Fruit fly (Drosophila melanogaster) whole organism, prepupa: ENCODE measurements around the gene CG43673.

Experiments
- Blimp-1 ChIP-seq: fragments of 200-800 bp; sonication (Bioruptor generic); optimal IDR thresholded peaks from 3 replicates; lab custom pipeline; 2017; ENCODE audit warnings: missing biosample characterization, missing genetic modification characterization, mild to moderate bottlenecking, moderate library complexity, missing genetic modification reagents
- CG10669 ChIP-seq: fragments of 200-800 bp; sonication (Bioruptor generic); optimal IDR thresholded peaks from 3 replicates; lab custom pipeline; 2018; ENCODE audit warnings: missing biosample characterization, mild to moderate bottlenecking, missing genetic modification characterization, moderate library complexity
- CG11762 ChIP-seq: fragments of 200-800 bp; sonication (Bioruptor generic); optimal IDR thresholded peaks from 3 replicates; lab custom pipeline; 2016; ENCODE audit warnings: missing biosample characterization, missing genetic modification characterization; ENCODE audit not compliant: insufficient read depth
- CG11902 ChIP-seq: fragments of 200-800 bp; sonication (Bioruptor generic); optimal IDR thresholded peaks from 3 replicates; lab custom pipeline; 2016; ENCODE audit warnings: missing biosample characterization, missing genetic modification characterization
- CG15336 ChIP-seq: fragments of 200-800 bp; sonication (Bioruptor generic); IDR thresholded peaks from 2 replicates; pipeline ENCODE4 v1.3.6; 2022; ENCODE audit warnings: missing biosample characterization, missing genetic modification characterization
- CG1621 ChIP-seq: fragments of 200-800 bp; sonication (Bioruptor generic); optimal IDR thresholded peaks from 3 replicates; lab custom pipeline; 2018; ENCODE audit warnings: missing biosample characterization, mild to moderate bottlenecking, missing genetic modification characterization
- CG16779 ChIP-seq: fragments of 200-800 bp; sonication (Bioruptor generic); optimal IDR thresholded peaks from 3 replicates; lab custom pipeline; 2017; ENCODE audit warnings: missing biosample characterization, mild to moderate bottlenecking, missing genetic modification characterization
- CG31627 ChIP-seq: fragments of 200-800 bp; sonication (Bioruptor generic); optimal IDR thresholded peaks from 3 replicates; lab custom pipeline; 2016; ENCODE audit warnings: missing biosample characterization, missing genetic modification characterization
- CG4318 ChIP-seq: fragments of 200-800 bp; sonication (Bioruptor generic); optimal IDR thresholded peaks from 3 replicates; lab custom pipeline; 2017; ENCODE audit warnings: missing biosample characterization, mild to moderate bottlenecking, missing genetic modification characterization
- CG6163 ChIP-seq: fragments of 200-800 bp; sonication (Bioruptor generic); IDR thresholded peaks from 3 replicates; pipeline ENCODE4 v1.3.6; 2022; ENCODE audit warnings: missing biosample characterization, missing genetic modification characterization
- CG6808 ChIP-seq: fragments of 200-800 bp; sonication (Bioruptor generic); optimal IDR thresholded peaks from 3 replicates; lab custom pipeline; 2017; ENCODE audit warnings: missing biosample characterization, missing genetic modification characterization, mild to moderate bottlenecking, moderate library complexity, missing genetic modification reagents
- CG6854 ChIP-seq: fragments of 200-800 bp; sonication (Bioruptor generic); optimal IDR thresholded peaks from 2 replicates; lab custom pipeline; 2017; ENCODE audit warnings: missing biosample characterization, mild to moderate bottlenecking, missing genetic modification characterization
- CG8119 ChIP-seq: fragments of 200-800 bp; sonication (Bioruptor generic); IDR thresholded peaks from 3 replicates; pipeline ENCODE4 v1.3.6; 2022; ENCODE audit warnings: missing biosample characterization, missing genetic modification characterization
- CG8319 ChIP-seq: fragments of 200-800 bp; sonication (Bioruptor generic); optimal IDR thresholded peaks from 3 replicates; lab custom pipeline; 2016; ENCODE audit warnings: missing biosample characterization, missing genetic modification characterization
- CG9139 ChIP-seq: fragments of 200-800 bp; sonication (Bioruptor generic); optimal IDR thresholded peaks from 3 replicates; lab custom pipeline; 2017; ENCODE audit warnings: missing biosample characterization, mild to moderate bottlenecking, missing genetic modification characterization
- Eip75B ChIP-seq: fragments of 200-800 bp; sonication (Bioruptor generic); optimal IDR thresholded peaks from 3 replicates; lab custom pipeline; 2016; ENCODE audit warnings: missing biosample characterization, missing genetic modification characterization
- Eip78C ChIP-seq: fragments of 200-800 bp; sonication (Bioruptor generic); peaks from one replicate; lab custom pipeline; 2016; ENCODE audit warnings: missing biosample characterization, missing genetic modification characterization
- Eip93F ChIP-seq: fragments of 200-800 bp; sonication (Bioruptor generic); optimal IDR thresholded peaks from 2 replicates; lab custom pipeline; 2016; ENCODE audit warnings: missing biosample characterization, mild to moderate bottlenecking, missing genetic modification characterization
- Ets96B ChIP-seq: fragments of 200-800 bp; optimal IDR thresholded peaks from 2 replicates; lab custom pipeline; 2019; ENCODE audit warnings: missing biosample characterization, mild to moderate bottlenecking, missing genetic modification characterization, moderate library complexity
- Gug ChIP-seq: fragments of 200-800 bp; sonication (Bioruptor generic); IDR thresholded peaks from 2 replicates; pipeline ENCODE4 v1.3.6; 2022; ENCODE audit warnings: missing biosample characterization, missing genetic modification characterization
- Hr39 ChIP-seq: fragments of 200-800 bp; sonication (Bioruptor generic); optimal IDR thresholded peaks from 2 replicates; lab custom pipeline; 2016; ENCODE audit warnings: missing biosample characterization, missing genetic modification characterization
- Lpt ChIP-seq: fragments of 200-800 bp; sonication (Bioruptor generic); optimal IDR thresholded peaks from 3 replicates; lab custom pipeline; 2016; ENCODE audit warnings: missing biosample characterization, missing genetic modification characterization
- Met ChIP-seq: fragments of 200-800 bp; sonication (Bioruptor generic); optimal IDR thresholded peaks from 3 replicates; lab custom pipeline; 2016; ENCODE audit warnings: missing biosample characterization, missing genetic modification characterization
- OdsH ChIP-seq: fragments of 200-800 bp; sonication (Bioruptor generic); optimal IDR thresholded peaks from 3 replicates; lab custom pipeline; 2016; ENCODE audit warnings: missing biosample characterization, missing genetic modification characterization
- Sox102F ChIP-seq: fragments of 200-800 bp; sonication (Bioruptor generic); optimal IDR thresholded peaks from 2 replicates; lab custom pipeline; 2016; ENCODE audit warnings: missing biosample characterization, mild to moderate bottlenecking, missing genetic modification characterization
- Sox14 ChIP-seq: fragments of 200-800 bp; sonication (Bioruptor generic); optimal IDR thresholded peaks from 3 replicates; lab custom pipeline; 2016; ENCODE audit warnings: missing biosample characterization, missing genetic modification characterization
- Sox15 ChIP-seq: fragments of 200-800 bp; sonication (Bioruptor generic); optimal IDR thresholded peaks from 3 replicates; lab custom pipeline; 2016; ENCODE audit warnings: missing biosample characterization, missing genetic modification characterization
- dsx ChIP-seq: fragments of 200-800 bp; optimal IDR thresholded peaks from 3 replicates; lab custom pipeline; 2019; ENCODE audit warnings: missing biosample characterization, mild to moderate bottlenecking, missing genetic modification characterization, moderate library complexity; ENCODE audit not compliant: poor library complexity, severe bottlenecking
- eg ChIP-seq: fragments of 200-800 bp; sonication (Bioruptor generic); IDR thresholded peaks from 3 replicates; pipeline ENCODE4 v1.3.6; 2022; ENCODE audit warnings: missing biosample characterization, missing genetic modification characterization
- fd85E ChIP-seq: fragments of 200-800 bp; sonication (Bioruptor generic); optimal IDR thresholded peaks from 3 replicates; lab custom pipeline; 2016; ENCODE audit warnings: missing biosample characterization, missing genetic modification characterization
- fkh ChIP-seq: fragments of 200-800 bp; sonication (Bioruptor generic); optimal IDR thresholded peaks from 3 replicates; lab custom pipeline; 2017; ENCODE audit warnings: missing biosample characterization, mild to moderate bottlenecking, missing genetic modification characterization, moderate library complexity
- lz ChIP-seq: fragments of 200-800 bp; sonication (Bioruptor generic); optimal IDR thresholded peaks from 3 replicates; lab custom pipeline; 2016; ENCODE audit warnings: missing biosample characterization, missing genetic modification characterization
- salr ChIP-seq, 2 experiments: fragments of 200-800 bp; sonication (Bioruptor generic); optimal IDR thresholded peaks; 3 replicates each; lab custom pipeline; 2016 to 2018; ENCODE audit warnings: missing biosample characterization in 2 of 2, missing genetic modification characterization in 2 of 2, mild to moderate bottlenecking in 1 of 2
- spab ChIP-seq: fragments of 200-800 bp; sonication (Bioruptor generic); optimal IDR thresholded peaks from 2 replicates; lab custom pipeline; 2017; ENCODE audit warnings: missing biosample characterization, mild to moderate bottlenecking, missing genetic modification characterization, missing genetic modification reagents
- ss ChIP-seq, 2 experiments: fragments of 200-800 bp; sonication (Bioruptor generic); optimal IDR thresholded peaks; 2 replicates in 1 of 2; 3 replicates in 1 of 2; lab custom pipeline; 2017 to 2018; ENCODE audit warnings: mild to moderate bottlenecking in 2 of 2, missing biosample characterization in 2 of 2, missing genetic modification characterization in 2 of 2, moderate library complexity in 1 of 2
- svp ChIP-seq: fragments of 200-800 bp; sonication (Bioruptor generic); peaks from one replicate; lab custom pipeline; 2016; ENCODE audit warnings: missing biosample characterization, missing genetic modification characterization
- vri ChIP-seq: fragments of 200-800 bp; sonication (Bioruptor generic); optimal IDR thresholded peaks from 3 replicates; lab custom pipeline; 2016; ENCODE audit warnings: missing biosample characterization, mild to moderate bottlenecking, missing genetic modification characterization

CG43673 gene

dm6 chrX:15809255-15809654, 30.3 kb downstream of the CG43673 start, which contains the start of gene CG8509:
Gene CG8509, plus strand, starts transcription at chrX:15809555.
- TF ChIP-seq Gug (no peak), CG11762 (no peak), CG6808 (GFP tag; lab: Kevin White, UChicago) (no peak), fkh (no peak), Hr39 (GFP tag; lab: Kevin White, UChicago) (no peak), Sox15 (GFP tag; lab: Kevin White, UChicago) (no peak), vri (no peak), Eip93F (no peak), CG16779 (tag; lab: Kevin White, UChicago) (no peak), Ets96B (no peak), spab (no peak)

dm6 chrX:15811666-15812614, 33.0 kb downstream of the CG43673 start:
- TF ChIP-seq Gug = no peak
- no peak for TF ChIP-seq CG8319 (GFP tag; lab: Kevin White, UChicago)
- no peak for TF ChIP-seq CG10669
- TF ChIP-seq Lpt (GFP tag; lab: Kevin White, UChicago) = peak; percentile 56
- TF ChIP-seq CG6808 (GFP tag; lab: Kevin White, UChicago) = peak; percentile 22
- TF ChIP-seq Met (GFP tag; lab: Kevin White, UChicago) = peak; percentile 29
- TF ChIP-seq CG31627 (GFP tag; lab: Kevin White, UChicago) = no peak
- TF ChIP-seq CG9139 (GFP tag; lab: Kevin White, UChicago) = peak; percentile 1
- TF ChIP-seq CG16779 (tag; lab: Kevin White, UChicago) = peak; percentile 12
- TF ChIP-seq Sox14 (GFP tag; lab: Kevin White, UChicago) = peak; percentile 65
- peak; percentile 35 for TF ChIP-seq fd85E (GFP tag; lab: Kevin White, UChicago)
- peak; percentile 48 for TF ChIP-seq eg
- TF ChIP-seq CG15336 (GFP tag; lab: Robert Waterston, UW) = peak; percentile 66; the same call in 1 of the 2 replicates
- TF ChIP-seq CG8119 (GFP tag; lab: Robert Waterston, UW) = peak; percentile 61; the same call in 2 of the 3 replicates
- TF ChIP-seq Sox102F (GFP tag; lab: Kevin White, UChicago) = peak; percentile 33
- peak; percentile 44 for TF ChIP-seq svp
- TF ChIP-seq Eip93F = no peak
- TF ChIP-seq vri = peak; percentile 54
- TF ChIP-seq CG4318 (GFP tag; lab: Kevin White, UChicago) = no peak
- no peak for TF ChIP-seq CG11902
- TF ChIP-seq Eip78C (GFP tag; lab: Kevin White, UChicago) = peak; percentile 65
- peak; percentile 25 for TF ChIP-seq fkh
- TF ChIP-seq CG6163 = peak; percentile 62
- TF ChIP-seq Blimp-1 (GFP tag; lab: Kevin White, UChicago) = no peak
- TF ChIP-seq OdsH (GFP tag; lab: Kevin White, UChicago) = peak; percentile 3
- TF ChIP-seq lz (GFP tag; lab: Kevin White, UChicago) = peak; percentile 12
- peak; percentile 2 to 11 for TF ChIP-seq ss (GFP tag; optimal IDR thresholded peaks at IDR 0.05; lab: Kevin White, UChicago)
- no peak for TF ChIP-seq CG11762
- TF ChIP-seq CG6854 (GFP tag; lab: Kevin White, UChicago) = peak; percentile 56

dm6 chrX:15812615-15812995, 33.7 kb downstream of the CG43673 start:
- TF ChIP-seq CG11762 (no peak), salr (GFP tag; optimal IDR thresholded peaks at IDR 0.05; lab: Kevin White, UChicago) (peak in 1 of 2 experiments; percentile 10)

- TF ChIP-seq CG1621 (tag; lab: Kevin White, UChicago) = peak; percentile 61
- TF ChIP-seq dsx (GFP tag; lab: Kevin White, UChicago) = peak; percentile 3
- TF ChIP-seq CG16779 (tag; lab: Kevin White, UChicago) = no peak
- no peak for TF ChIP-seq Eip75B (GFP tag; lab: Kevin White, UChicago)
- peak; percentile 8 for TF ChIP-seq Sox102F (GFP tag; lab: Kevin White, UChicago)
- peak; percentile 25 for TF ChIP-seq CG6854 (GFP tag; lab: Kevin White, UChicago)
- TF ChIP-seq CG15336 (GFP tag; lab: Robert Waterston, UW) = no peak
- TF ChIP-seq fkh = peak; percentile 16
Measured at dm6 chrX:15813224-15813623, 34.3 kb downstream of the CG43673 start.
